Worm (Caenorhabditis elegans) whole organism, L3 larva: ENCODE measurements around the gene F26F4.2.
A peak's percentile ranks its signal among the peaks of the same experiment; 100 is the strongest.

ENCODE experiments used
- R02D3.7 ChIP-seq: fragments of 150-350 bp; optimal IDR thresholded peaks from 2 replicates; lab custom pipeline; 2014; ENCODE audit warnings: missing biosample characterization, missing genetic modification characterization
- ZK546.5 ChIP-seq: sonication (generic microtip); optimal IDR thresholded peaks from 2 replicates; lab custom pipeline; 2017; ENCODE audit warnings: missing biosample characterization, missing genetic modification characterization
- aly-2 ChIP-seq: fragments of 150-350 bp; optimal IDR thresholded peaks from 2 replicates; lab custom pipeline; 2014; ENCODE audit warnings: missing biosample characterization, missing genetic modification characterization
- ceh-16 ChIP-seq: sonication (generic microtip); optimal IDR thresholded peaks from 2 replicates; lab custom pipeline; 2017; ENCODE audit warnings: missing biosample characterization, missing genetic modification characterization
- ceh-28 ChIP-seq: fragments of 150-350 bp; optimal IDR thresholded peaks from 2 replicates; lab custom pipeline; 2014; ENCODE audit warnings: missing biosample characterization, missing genetic modification reagents, missing genetic modification characterization
- ceh-82 ChIP-seq: fragments of 150-350 bp; optimal IDR thresholded peaks from 2 replicates; lab custom pipeline; 2014; ENCODE audit warnings: missing biosample characterization, missing genetic modification characterization
- ceh-9 ChIP-seq: sonication (generic microtip); optimal IDR thresholded peaks from 2 replicates; lab custom pipeline; 2018; ENCODE audit warnings: missing biosample characterization, missing genetic modification characterization
- egl-5 ChIP-seq: fragments of 150-350 bp; optimal IDR thresholded peaks from 2 replicates; lab custom pipeline; 2017; ENCODE audit warnings: missing biosample characterization, missing genetic modification reagents, missing genetic modification characterization, inconsistent platforms
- elt-2 ChIP-seq: sonication (generic microtip); optimal IDR thresholded peaks from 2 replicates; lab custom pipeline; 2016; ENCODE audit warnings: missing genetic modification reagents, mild to moderate bottlenecking, missing genetic modification characterization, missing compliant biosample characterization
- elt-3 ChIP-seq, 3 experiments: fragments of 150-350 bp in 1 of 3; sonication (generic microtip) in 2 of 3; optimal IDR thresholded peaks; 2 replicates in 2 of 3; 4 replicates in 1 of 3; lab custom pipeline; 2014 to 2017; ENCODE audit warnings: missing biosample characterization in 3 of 3, missing genetic modification characterization in 3 of 3
- hmg-11 ChIP-seq: sonication (generic microtip); optimal IDR thresholded peaks from 2 replicates; lab custom pipeline; 2016; ENCODE audit warnings: missing genetic modification characterization, missing compliant biosample characterization
- jun-1 ChIP-seq: fragments of 150-350 bp; optimal IDR thresholded peaks from 2 replicates; lab custom pipeline; 2014; ENCODE audit warnings: missing biosample characterization, missing genetic modification reagents, missing genetic modification characterization
- lin-15B ChIP-seq: fragments of 150-350 bp; optimal IDR thresholded peaks from 2 replicates; lab custom pipeline; 2014; ENCODE audit warnings: missing biosample characterization, missing genetic modification characterization
- lin-39 ChIP-seq: fragments of 150-350 bp; optimal IDR thresholded peaks from 2 replicates; lab custom pipeline; 2018; ENCODE audit warnings: missing biosample characterization, missing genetic modification reagents, missing genetic modification characterization
- lsy-12 ChIP-seq: sonication (generic microtip); optimal IDR thresholded peaks from 2 replicates; lab custom pipeline; 2016; ENCODE audit warnings: mild to moderate bottlenecking, missing genetic modification characterization, missing compliant biosample characterization
- mml-1 ChIP-seq: fragments of 150-350 bp; sonication (generic microtip); optimal IDR thresholded peaks from 3 replicates; lab custom pipeline; 2014; ENCODE audit warnings: missing biosample characterization, missing genetic modification characterization
- nfya-1 ChIP-seq: sonication (generic microtip); optimal IDR thresholded peaks from 2 replicates; lab custom pipeline; 2017; ENCODE audit warnings: missing genetic modification characterization, mild to moderate bottlenecking, missing compliant biosample characterization, antibody characterized with exemption, moderate library complexity; ENCODE audit not compliant: insufficient read depth
- nhr-12 ChIP-seq: fragments of 150-350 bp; optimal IDR thresholded peaks from 2 replicates; lab custom pipeline; 2014; ENCODE audit warnings: missing biosample characterization, missing genetic modification characterization
- nhr-23 ChIP-seq: fragments of 150-350 bp; optimal IDR thresholded peaks from 2 replicates; lab custom pipeline; 2014; ENCODE audit warnings: missing biosample characterization, missing genetic modification reagents, missing genetic modification characterization
- nhr-237 ChIP-seq: fragments of 150-350 bp; optimal IDR thresholded peaks from 2 replicates; lab custom pipeline; 2014; ENCODE audit warnings: missing biosample characterization, missing genetic modification characterization
- nhr-28 ChIP-seq: fragments of 150-350 bp; optimal IDR thresholded peaks from 2 replicates; lab custom pipeline; 2014; ENCODE audit warnings: missing biosample characterization, missing genetic modification characterization
- nhr-43 ChIP-seq: sonication (generic microtip); optimal IDR thresholded peaks from 2 replicates; lab custom pipeline; 2016; ENCODE audit warnings: mild to moderate bottlenecking, missing genetic modification characterization, missing compliant biosample characterization; ENCODE audit not compliant: poor library complexity, severe bottlenecking
- nhr-67 ChIP-seq: fragments of 150-350 bp; optimal IDR thresholded peaks from 2 replicates; lab custom pipeline; 2014; ENCODE audit warnings: missing biosample characterization, missing genetic modification characterization
- nhr-77 ChIP-seq: fragments of 150-350 bp; optimal IDR thresholded peaks from 2 replicates; lab custom pipeline; 2014; ENCODE audit warnings: missing biosample characterization, missing genetic modification characterization
- pha-4 ChIP-seq: fragments of 150-350 bp; optimal IDR thresholded peaks from 2 replicates; lab custom pipeline; 2014; ENCODE audit warnings: missing biosample characterization, missing genetic modification reagents, missing genetic modification characterization
- pqm-1 ChIP-seq: fragments of 150-350 bp; optimal IDR thresholded peaks from 2 replicates; lab custom pipeline; 2017; ENCODE audit warnings: missing biosample characterization, missing genetic modification characterization, inconsistent platforms
- sea-2 ChIP-seq: fragments of 150-350 bp; sonication (generic microtip); optimal IDR thresholded peaks from 4 replicates; lab custom pipeline; 2014; ENCODE audit warnings: missing biosample characterization, missing genetic modification reagents, missing genetic modification characterization
- skn-1 ChIP-seq: fragments of 150-350 bp; optimal IDR thresholded peaks from 2 replicates; lab custom pipeline; 2014; ENCODE audit warnings: missing biosample characterization, missing genetic modification characterization
- snpc-4 ChIP-seq: fragments of 150-350 bp; optimal IDR thresholded peaks from 2 replicates; lab custom pipeline; 2014; ENCODE audit warnings: missing biosample characterization, missing genetic modification characterization
- tbx-2 ChIP-seq: sonication (generic microtip); optimal IDR thresholded peaks from 2 replicates; lab custom pipeline; 2016; ENCODE audit warnings: mild to moderate bottlenecking, missing genetic modification characterization, missing compliant biosample characterization
- unc-39 ChIP-seq: sonication (generic microtip); optimal IDR thresholded peaks from 4 replicates; lab custom pipeline; 2017; ENCODE audit warnings: missing biosample characterization, missing genetic modification characterization
- zag-1 ChIP-seq: fragments of 150-350 bp; optimal IDR thresholded peaks from 2 replicates; lab custom pipeline; 2014; ENCODE audit warnings: missing biosample characterization, missing genetic modification characterization
- ztf-11 ChIP-seq: fragments of 150-350 bp; optimal IDR thresholded peaks from 2 replicates; lab custom pipeline; 2014; ENCODE audit warnings: missing biosample characterization, missing genetic modification characterization
- ztf-4 ChIP-seq: fragments of 150-350 bp; optimal IDR thresholded peaks from 2 replicates; lab custom pipeline; 2014; ENCODE audit warnings: missing biosample characterization, missing genetic modification characterization

The F26F4.2 gene

ce11 chrIII:4932203-4932699, 21.2 kb downstream of the F26F4.2 start, which contains the start of the genes C26E6.12 and eri-9:
TSS of gene C26E6.12 (minus strand) at chrIII:4932253.
TSS of gene eri-9 (plus strand) at chrIII:4932450.
- TF ChIP-seq ztf-4 (tag; lab: Kevin White, UChicago) (no peak), lin-15B (tag; lab: Kevin White, UChicago) (no peak), nhr-12 (no peak), zag-1 (tag; lab: Kevin White, UChicago) (no peak), ceh-28 (tag; lab: Kevin White, UChicago) (no peak), sea-2 (GFP tag; lab: Kevin White, UChicago) (no peak), snpc-4 (tag; lab: Kevin White, UChicago) (no peak), tbx-2 (tag; lab: Kevin White, UChicago) (no peak), mml-1 (tag; lab: Kevin White, UChicago) (no peak), nhr-28 (tag; lab: Kevin White, UChicago) (no peak)

ce11 chrIII:4934896-4935628, 24.0 kb downstream of the F26F4.2 start, which contains the start of gene mrps-18C:
TSS of gene mrps-18C (plus strand) at chrIII:4935578.
- TF ChIP-seq lin-15B (tag; lab: Kevin White, UChicago) (peak; percentile 55), pha-4 (tag; lab: Kevin White, UChicago) (peak; percentile 13), nhr-237 (tag; lab: Kevin White, UChicago) (no peak), hmg-11 (tag; lab: Kevin White, UChicago) (peak; percentile 3), ZK546.5 (tag; lab: Kevin White, UChicago) (no peak)

- TF ChIP-seq pqm-1 (tag; lab: Kevin White, UChicago) (no peak), skn-1 (tag; lab: Kevin White, UChicago) (no peak), nhr-67 (tag; lab: Kevin White, UChicago) (no peak), R02D3.7 (tag; lab: Kevin White, UChicago) (no peak), jun-1 (no peak), ceh-82 (tag; lab: Kevin White, UChicago) (no peak), unc-39 (no peak)
Measured at ce11 chrIII:4937022-4937421, 26.0 kb downstream of the F26F4.2 start, which contains the start of gene fsn-1. TSS of gene fsn-1 (plus strand) at chrIII:4937322.

ce11 chrIII:4939267-4939666, 28.2 kb downstream of the F26F4.2 start, which contains the start of gene rpb-2:
TSS of gene rpb-2 (plus strand) at chrIII:4939567.
- TF ChIP-seq ceh-82 (tag; lab: Kevin White, UChicago), result no peak
- TF ChIP-seq, all 47 proteins: peak for 0

ce11 chrIII:4944213-4944612, 33.2 kb downstream of the F26F4.2 start, which contains the start of gene ntl-9:
TSS of gene ntl-9 (plus strand) at chrIII:4944513.
- no peak for TF ChIP-seq pqm-1 (tag; lab: Kevin White, UChicago)
- TF ChIP-seq pha-4 (tag; lab: Kevin White, UChicago), result no peak
- TF ChIP-seq unc-39, result no peak
- no peak for TF ChIP-seq skn-1 (tag; lab: Kevin White, UChicago)
- no peak for TF ChIP-seq lsy-12 (tag; lab: Kevin White, UChicago)
- no peak for TF ChIP-seq nhr-237 (tag; lab: Kevin White, UChicago)
- no peak for TF ChIP-seq nhr-12
- TF ChIP-seq ceh-9 (tag; lab: Kevin White, UChicago), result no peak
- no peak for TF ChIP-seq zag-1 (tag; lab: Kevin White, UChicago)
- TF ChIP-seq lin-15B (tag; lab: Kevin White, UChicago), result no peak
- no peak for TF ChIP-seq nhr-77 (tag; lab: Kevin White, UChicago)
- no peak for TF ChIP-seq nhr-23 (tag; lab: Kevin White, UChicago)
- TF ChIP-seq elt-3 (tag; optimal IDR thresholded peaks at IDR 0.05; lab: Kevin White, UChicago), result no peak
- no peak for TF ChIP-seq R02D3.7 (tag; lab: Kevin White, UChicago)
- no peak for TF ChIP-seq snpc-4 (tag; lab: Kevin White, UChicago)
- TF ChIP-seq aly-2 (tag; lab: Kevin White, UChicago), result no peak
- TF ChIP-seq nhr-43 (tag; lab: Kevin White, UChicago), result no peak

ce11 chrIII:4947352-4947751, 36.3 kb downstream of the F26F4.2 start:
- TF ChIP-seq nhr-237 (tag; lab: Kevin White, UChicago), result no peak
- peak; percentile 58 for TF ChIP-seq nfya-1 (tag; lab: Kevin White, UChicago)
- no peak for TF ChIP-seq ceh-16 (tag; lab: Kevin White, UChicago)
- TF ChIP-seq elt-2 (tag; lab: Kevin White, UChicago), result no peak
- peak; percentile 77 for TF ChIP-seq lin-39 (tag; lab: Kevin White, UChicago)
- no peak for TF ChIP-seq egl-5 (tag; lab: Kevin White, UChicago)
- TF ChIP-seq ceh-9 (tag; lab: Kevin White, UChicago), result no peak
- TF ChIP-seq lin-15B (tag; lab: Kevin White, UChicago), result no peak
- no peak for TF ChIP-seq ztf-11 (tag; lab: Kevin White, UChicago)
- TF ChIP-seq hmg-11 (tag; lab: Kevin White, UChicago), result peak; percentile 47
- TF ChIP-seq ZK546.5 (tag; lab: Kevin White, UChicago), result no peak
- TF ChIP-seq ceh-82 (tag; lab: Kevin White, UChicago), result no peak
